Worm (Caenorhabditis elegans): ENCODE measurements around the gene clec-205.

Gene clec-205

ce11 chrV:1773120-1773519 is 12.4 kb downstream of the clec-205 start:
- no peak for TF ChIP-seq fkh-10 (GFP tag; optimal IDR thresholded peaks at IDR 0.05)
- no peak for TF ChIP-seq nhr-23 (tag; optimal IDR thresholded peaks at IDR 0.05)
- no peak for TF ChIP-seq ceh-82 (tag; optimal IDR thresholded peaks at IDR 0.05)
- no peak for TF ChIP-seq nhr-12 (tag; optimal IDR thresholded peaks at IDR 0.05)
- TF ChIP-seq nfya-1 (tag; optimal IDR thresholded peaks at IDR 0.05; ENCODE audit: insufficient read depth): peak; percentile 22
- TF ChIP-seq nhr-76 (tag; optimal IDR thresholded peaks at IDR 0.05): no peak
- TF ChIP-seq hmg-11 (tag; optimal IDR thresholded peaks at IDR 0.05): peak; percentile 32
- TF ChIP-seq elt-2 (tag; optimal IDR thresholded peaks at IDR 0.05): peak; percentile 27

- TF ChIP-seq nhr-43 (tag; optimal IDR thresholded peaks at IDR 0.05; ENCODE audit: poor library complexity, severe bottlenecking): no peak
- no peak for TF ChIP-seq R02D3.7 (tag; optimal IDR thresholded peaks at IDR 0.05)
- TF ChIP-seq nhr-237 (tag; optimal IDR thresholded peaks at IDR 0.05): no peak
- TF ChIP-seq pha-4 (tag; optimal IDR thresholded peaks at IDR 0.05): no peak
- TF ChIP-seq elt-2 (tag; optimal IDR thresholded peaks at IDR 0.05): no peak
- TF ChIP-seq nhr-76 (tag; optimal IDR thresholded peaks at IDR 0.05): no peak
- TF ChIP-seq sea-2 (GFP tag; optimal IDR thresholded peaks at IDR 0.05): no peak
- TF ChIP-seq lin-39 (tag; optimal IDR thresholded peaks at IDR 0.05): no peak
- no peak for TF ChIP-seq zag-1 (tag; optimal IDR thresholded peaks at IDR 0.05)
- TF ChIP-seq nhr-23 (tag; optimal IDR thresholded peaks at IDR 0.05): no peak
- TF ChIP-seq nhr-28 (tag; optimal IDR thresholded peaks at IDR 0.05): no peak
- TF ChIP-seq unc-62 (GFP tag; optimal IDR thresholded peaks at IDR 0.05): no peak
- no peak for TF ChIP-seq hmg-11 (tag; optimal IDR thresholded peaks at IDR 0.05)
- TF ChIP-seq snpc-4 (tag; optimal IDR thresholded peaks at IDR 0.05): no peak
- TF ChIP-seq egl-27 (tag; optimal IDR thresholded peaks at IDR 0.05): no peak
- no peak for TF ChIP-seq ceh-28 (tag; optimal IDR thresholded peaks at IDR 0.05)
- no peak for TF ChIP-seq ztf-11 (tag; optimal IDR thresholded peaks at IDR 0.05)
- no peak for TF ChIP-seq nhr-11 (tag; optimal IDR thresholded peaks at IDR 0.05)
Observed at ce11 chrV:1774874-1775589, 14.3 kb downstream of the clec-205 start, which contains the start of gene F36H9.7. Gene F36H9.7, minus strand, starts transcription at chrV:1774924.

- no peak for TF ChIP-seq nhr-67 (tag; optimal IDR thresholded peaks at IDR 0.05)
- no peak for TF ChIP-seq jun-1 (tag; optimal IDR thresholded peaks at IDR 0.05)
- TF ChIP-seq mdl-1 (tag; optimal IDR thresholded peaks at IDR 0.05): no peak
- no peak for TF ChIP-seq nhr-11 (tag; optimal IDR thresholded peaks at IDR 0.05)
- no peak for TF ChIP-seq sea-2 (GFP tag; optimal IDR thresholded peaks at IDR 0.05)
- no peak for TF ChIP-seq nhr-25 (tag; optimal IDR thresholded peaks at IDR 0.05)
- TF ChIP-seq hmg-11 (tag; optimal IDR thresholded peaks at IDR 0.05): no peak
- TF ChIP-seq daf-12 (tag; optimal IDR thresholded peaks at IDR 0.05): no peak
- TF ChIP-seq elt-2 (tag; optimal IDR thresholded peaks at IDR 0.05): no peak
- TF ChIP-seq unc-62 (GFP tag; optimal IDR thresholded peaks at IDR 0.05): no peak
- TF ChIP-seq ceh-9 (tag; optimal IDR thresholded peaks at IDR 0.05): no peak
- TF ChIP-seq fkh-10 (GFP tag; optimal IDR thresholded peaks at IDR 0.05): no peak
- no peak for TF ChIP-seq egl-5 (tag; optimal IDR thresholded peaks at IDR 0.05)
- TF ChIP-seq elt-1 (tag; optimal IDR thresholded peaks at IDR 0.05): no peak
- TF ChIP-seq nhr-43 (tag; optimal IDR thresholded peaks at IDR 0.05; ENCODE audit: poor library complexity, severe bottlenecking): no peak
- no peak for TF ChIP-seq ceh-82 (tag; optimal IDR thresholded peaks at IDR 0.05)
- no peak for TF ChIP-seq nhr-237 (tag; optimal IDR thresholded peaks at IDR 0.05)
- no peak for TF ChIP-seq skn-1 (tag; optimal IDR thresholded peaks at IDR 0.05)
Observed at ce11 chrV:1779136-1779535, 18.4 kb downstream of the clec-205 start, which contains the start of gene F36H9.4. Gene F36H9.4, minus strand, starts transcription at chrV:1779236.

- TF ChIP-seq mml-1 (tag; optimal IDR thresholded peaks at IDR 0.05) (no peak), nfya-1 (tag; optimal IDR thresholded peaks at IDR 0.05; ENCODE audit: insufficient read depth) (peak; percentile 86), eor-1 (tag; optimal IDR thresholded peaks at IDR 0.05) (no peak), skn-1 (tag; optimal IDR thresholded peaks at IDR 0.05) (no peak)
Observed at ce11 chrV:1779994-1780393, 19.3 kb downstream of the clec-205 start.

- no peak for TF ChIP-seq nhr-67 (tag; optimal IDR thresholded peaks at IDR 0.05)
- no peak for TF ChIP-seq daf-12 (tag; optimal IDR thresholded peaks at IDR 0.05)
- no peak for TF ChIP-seq nhr-23 (tag; optimal IDR thresholded peaks at IDR 0.05)
- no peak for TF ChIP-seq jun-1 (tag; optimal IDR thresholded peaks at IDR 0.05)
- no peak for TF ChIP-seq zag-1 (tag; optimal IDR thresholded peaks at IDR 0.05)
- TF ChIP-seq elt-2 (tag; optimal IDR thresholded peaks at IDR 0.05): no peak
- no peak for TF ChIP-seq ztf-4 (tag; optimal IDR thresholded peaks at IDR 0.05)
- no peak for TF ChIP-seq pqm-1 (tag; optimal IDR thresholded peaks at IDR 0.05)
- TF ChIP-seq ztf-11 (tag; optimal IDR thresholded peaks at IDR 0.05): no peak
- no peak for TF ChIP-seq skn-1 (tag; optimal IDR thresholded peaks at IDR 0.05)
Observed at ce11 chrV:1781922-1782321, 21.2 kb downstream of the clec-205 start, which contains the start of gene F36H9.5. Gene F36H9.5, minus strand, starts transcription at chrV:1782022.

Data from whole organism, L3 larva.